Worm (Caenorhabditis elegans) whole organism, young adult: ENCODE data around the gene Y66D12A.21.

Experiments
- F23B12.7 ChIP-seq: sonication (generic microtip); optimal IDR thresholded peaks from 2 replicates; lab custom pipeline; 2017; ENCODE audit warnings: missing genetic modification characterization, mild to moderate bottlenecking, missing compliant biosample characterization, antibody characterized with exemption, moderate library complexity; ENCODE audit not compliant: insufficient read depth
- F52B5.7 ChIP-seq: sonication (generic microtip); optimal IDR thresholded peaks from 2 replicates; lab custom pipeline; 2016; ENCODE audit warnings: mild to moderate bottlenecking, missing genetic modification characterization, missing compliant biosample characterization
- F57A8.1 ChIP-seq: fragments of 200-800 bp; sonication (Bioruptor generic); optimal IDR thresholded peaks from 2 replicates; lab custom pipeline; 2018; ENCODE audit warnings: mild to moderate bottlenecking, missing genetic modification characterization, moderate library complexity, missing compliant biosample characterization
- Y53G8AR.9 ChIP-seq: fragments of 200-800 bp; sonication (Bioruptor generic); conservative IDR thresholded peaks from 2 replicates; pipeline ENCODE4 v1.3.6; 2022; ENCODE audit warnings: missing genetic modification reagents, missing genetic modification characterization, missing compliant biosample characterization
- ZK185.1 ChIP-seq: sonication (generic microtip); optimal IDR thresholded peaks from 2 replicates; lab custom pipeline; 2016; ENCODE audit warnings: mild to moderate bottlenecking, missing genetic modification characterization, missing compliant biosample characterization; ENCODE audit not compliant: poor library complexity, severe bottlenecking
- aptf-3 ChIP-seq: fragments of 200-800 bp; sonication (Bioruptor generic); IDR thresholded peaks from 2 replicates; pipeline ENCODE4 v1.3.6; 2022; ENCODE audit warnings: missing genetic modification characterization, missing compliant biosample characterization
- attf-5 ChIP-seq: fragments of 200-800 bp; sonication (Bioruptor generic); optimal IDR thresholded peaks from 2 replicates; lab custom pipeline; 2018; ENCODE audit warnings: mild to moderate bottlenecking, missing genetic modification characterization, missing compliant biosample characterization
- bed-1 ChIP-seq: fragments of 200-800 bp; sonication (Bioruptor generic); IDR thresholded peaks from 2 replicates; pipeline ENCODE4 v1.3.6; 2022; ENCODE audit warnings: missing genetic modification reagents, missing genetic modification characterization, missing compliant biosample characterization
- cebp-2 ChIP-seq: fragments of 200-800 bp; sonication (Bioruptor generic); IDR thresholded peaks from 2 replicates; pipeline ENCODE4 v1.3.6; 2022; ENCODE audit warnings: missing genetic modification characterization, missing compliant biosample characterization
- ceh-40 ChIP-seq: fragments of 200-800 bp; sonication (Bioruptor generic); IDR thresholded peaks from 2 replicates; pipeline ENCODE4 v1.3.6; 2022; ENCODE audit warnings: missing genetic modification characterization, missing compliant biosample characterization
- ceh-58 ChIP-seq: fragments of 200-800 bp; sonication (Bioruptor generic); IDR thresholded peaks from 2 replicates; pipeline ENCODE4 v1.3.6; 2022; ENCODE audit warnings: missing genetic modification characterization, missing compliant biosample characterization
- dpff-1 ChIP-seq: sonication (generic microtip); optimal IDR thresholded peaks from 2 replicates; lab custom pipeline; 2017; ENCODE audit warnings: mild to moderate bottlenecking, missing genetic modification characterization, missing compliant biosample characterization
- dpl-1 ChIP-seq: fragments of 150-350 bp; optimal IDR thresholded peaks from 2 replicates; lab custom pipeline; 2014; ENCODE audit warnings: missing biosample characterization, missing genetic modification reagents, missing genetic modification characterization
- efl-1 ChIP-seq: fragments of 150-350 bp; optimal IDR thresholded peaks from 2 replicates; lab custom pipeline; 2014; ENCODE audit warnings: missing biosample characterization, missing genetic modification reagents, missing genetic modification characterization
- egl-44 ChIP-seq: fragments of 200-800 bp; sonication (Bioruptor generic); IDR thresholded peaks from 2 replicates; pipeline ENCODE4 v1.3.6; 2022; ENCODE audit warnings: missing genetic modification reagents, missing genetic modification characterization, missing compliant biosample characterization
- ekl-4 ChIP-seq: fragments of 200-800 bp; sonication (Bioruptor generic); IDR thresholded peaks from 2 replicates; pipeline ENCODE4 v1.3.6; 2022; ENCODE audit warnings: missing genetic modification reagents, missing genetic modification characterization, missing compliant biosample characterization
- fkh-3 ChIP-seq: sonication (generic microtip); optimal IDR thresholded peaks from 2 replicates; lab custom pipeline; 2016; ENCODE audit warnings: mild to moderate bottlenecking, missing genetic modification characterization, missing compliant biosample characterization
- gei-17 ChIP-seq: fragments of 200-800 bp; sonication (Bioruptor generic); optimal IDR thresholded peaks from 2 replicates; lab custom pipeline; 2018; ENCODE audit warnings: mild to moderate bottlenecking, missing genetic modification characterization, missing compliant biosample characterization
- hlh-12 ChIP-seq: sonication (generic microtip); optimal IDR thresholded peaks from 2 replicates; lab custom pipeline; 2016; ENCODE audit warnings: missing genetic modification characterization, missing compliant biosample characterization
- hmg-20 ChIP-seq: fragments of 200-800 bp; sonication (Bioruptor generic); IDR thresholded peaks from 2 replicates; pipeline ENCODE4 v1.3.6; 2022; ENCODE audit warnings: missing genetic modification reagents, missing genetic modification characterization, missing compliant biosample characterization
- hrde-1 ChIP-seq: sonication (generic microtip); optimal IDR thresholded peaks from 2 replicates; lab custom pipeline; 2016; ENCODE audit warnings: missing genetic modification characterization, mild to moderate bottlenecking, missing compliant biosample characterization, moderate library complexity, missing genotype, missing genetic modification reagents, borderline replicate concordance
- hsf-1 ChIP-seq: fragments of 200-800 bp; sonication (Bioruptor generic); IDR thresholded peaks from 2 replicates; pipeline ENCODE4 v1.3.6; 2022; ENCODE audit warnings: missing genetic modification reagents, missing genetic modification characterization, missing compliant biosample characterization
- lag-1 ChIP-seq: fragments of 200-800 bp; sonication (Bioruptor generic); IDR thresholded peaks from 2 replicates; pipeline ENCODE4 v1.3.6; 2022; ENCODE audit warnings: missing genetic modification reagents, missing genetic modification characterization, missing compliant biosample characterization
- let-526 ChIP-seq: fragments of 200-800 bp; sonication (Bioruptor generic); IDR thresholded peaks from 2 replicates; pipeline ENCODE4 v1.3.6; 2022; ENCODE audit warnings: missing genetic modification reagents, missing genetic modification characterization, missing compliant biosample characterization
- lin-35 ChIP-seq, 3 experiments: fragments of 150-350 bp in 2 of 3; sonication (generic microtip) in 1 of 3; optimal IDR thresholded peaks; 2 replicates each; lab custom pipeline; 2014 to 2018; ENCODE audit warnings: missing biosample characterization in 3 of 3, missing genetic modification characterization in 3 of 3, missing genetic modification reagents in 3 of 3
- lsl-1 ChIP-seq: fragments of 200-800 bp; sonication (Bioruptor generic); optimal IDR thresholded peaks from 2 replicates; lab custom pipeline; 2018; ENCODE audit warnings: mild to moderate bottlenecking, missing genetic modification characterization, moderate library complexity, missing compliant biosample characterization
- madf-6 ChIP-seq: fragments of 200-800 bp; sonication (Bioruptor generic); IDR thresholded peaks from 2 replicates; pipeline ENCODE4 v1.3.6; 2022; ENCODE audit warnings: missing genetic modification reagents, missing genetic modification characterization, missing compliant biosample characterization
- madf-8 ChIP-seq: fragments of 200-800 bp; sonication (Bioruptor generic); conservative IDR thresholded peaks from 2 replicates; pipeline ENCODE4 v1.3.6; 2022; ENCODE audit warnings: missing genetic modification reagents, missing genetic modification characterization, missing compliant biosample characterization
- mel-28 ChIP-seq: sonication (generic microtip); optimal IDR thresholded peaks from 2 replicates; lab custom pipeline; 2016; ENCODE audit warnings: borderline replicate concordance, mild to moderate bottlenecking, missing genetic modification characterization, missing compliant biosample characterization
- mes-4 ChIP-seq: sonication (generic microtip); optimal IDR thresholded peaks from 2 replicates; lab custom pipeline; 2016; ENCODE audit warnings: missing genotype, missing genetic modification characterization, missing compliant biosample characterization
- nfya-1 ChIP-seq: sonication (generic microtip); optimal IDR thresholded peaks from 2 replicates; lab custom pipeline; 2017; ENCODE audit warnings: antibody characterized with exemption, missing compliant biosample characterization, missing genetic modification characterization, borderline replicate concordance; ENCODE audit not compliant: insufficient read depth
- nfya-2 ChIP-seq: fragments of 200-800 bp; sonication (Bioruptor generic); IDR thresholded peaks from 2 replicates; pipeline ENCODE4 v1.3.6; 2022; ENCODE audit warnings: missing genetic modification reagents, missing genetic modification characterization, missing compliant biosample characterization
- nhr-80 ChIP-seq: sonication (generic microtip); optimal IDR thresholded peaks from 2 replicates; lab custom pipeline; 2016; ENCODE audit warnings: missing genetic modification characterization, missing compliant biosample characterization
- pha-4 ChIP-seq: fragments of 150-350 bp; sonication (generic microtip); optimal IDR thresholded peaks from 2 replicates; lab custom pipeline; 2014; ENCODE audit warnings: missing biosample characterization, missing genetic modification reagents, missing genetic modification characterization
- repo-1 ChIP-seq: sonication (generic microtip); optimal IDR thresholded peaks from 2 replicates; lab custom pipeline; 2017; ENCODE audit warnings: mild to moderate bottlenecking, missing genetic modification characterization, missing compliant biosample characterization
- rpc-1 ChIP-seq, 2 experiments: fragments of 150-350 bp in 1 of 2; sonication (generic microtip) in 1 of 2; optimal IDR thresholded peaks; 2 replicates each; lab custom pipeline; 2014 to 2018; ENCODE audit warnings: missing biosample characterization in 1 of 2, missing genetic modification characterization in 1 of 2, missing genetic modification reagents in 1 of 2, missing genotype in 1 of 2
- snpc-1.3 ChIP-seq: sonication (generic microtip); optimal IDR thresholded peaks from 2 replicates; lab custom pipeline; 2017; ENCODE audit warnings: missing genetic modification characterization, mild to moderate bottlenecking, missing compliant biosample characterization, antibody characterized with exemption, moderate library complexity, missing genotype, missing genetic modification reagents; ENCODE audit not compliant: insufficient read depth
- snpc-3.4 ChIP-seq: sonication (generic microtip); optimal IDR thresholded peaks from 2 replicates; lab custom pipeline; 2017; ENCODE audit warnings: missing genetic modification characterization, mild to moderate bottlenecking, missing compliant biosample characterization, antibody characterized with exemption, moderate library complexity, missing genotype, missing genetic modification reagents
- ztf-22 ChIP-seq: fragments of 200-800 bp; sonication (Bioruptor generic); optimal IDR thresholded peaks from 2 replicates; lab custom pipeline; 2018; ENCODE audit warnings: mild to moderate bottlenecking, missing genetic modification characterization, moderate library complexity, missing compliant biosample characterization
- ztf-3 ChIP-seq: fragments of 200-800 bp; sonication (Bioruptor generic); optimal IDR thresholded peaks from 2 replicates; lab custom pipeline; 2018; ENCODE audit warnings: mild to moderate bottlenecking, missing genetic modification characterization, missing compliant biosample characterization

Gene Y66D12A.21

ce11 chrIII:11554701-11555111, 49.6 kb upstream of the Y66D12A.21 start (continued):
- TF ChIP-seq ceh-40 (GFP tag; lab: Robert Waterston, UW) = no peak
- peak; percentile 68 for TF ChIP-seq snpc-3.4 (tag; lab: Kevin White, UChicago)
- no peak for TF ChIP-seq nfya-2 (GFP tag; lab: Robert Waterston, UW)
- no peak for TF ChIP-seq F57A8.1 (GFP tag; lab: Kevin White, UChicago)
- TF ChIP-seq nfya-1 (tag; lab: Kevin White, UChicago) = no peak
- no peak for TF ChIP-seq ztf-22 (GFP tag; lab: Kevin White, UChicago)
- no peak for TF ChIP-seq ceh-58 (GFP tag; lab: Robert Waterston, UW)
- TF ChIP-seq aptf-3 (GFP tag; lab: Robert Waterston, UW) = no peak
- TF ChIP-seq lin-35 (GFP tag; optimal IDR thresholded peaks at IDR 0.05; lab: Kevin White, UChicago) = no peak
- TF ChIP-seq ztf-3 = no peak
- TF ChIP-seq mes-4 (tag; lab: Kevin White, UChicago) = no peak
- TF ChIP-seq hrde-1 (tag; lab: Kevin White, UChicago) = no peak
- TF ChIP-seq pha-4 (tag; lab: Kevin White, UChicago) = no peak
- no peak for TF ChIP-seq hmg-20
- no peak for TF ChIP-seq fkh-3 (tag; lab: Kevin White, UChicago)
- TF ChIP-seq F23B12.7 (tag; lab: Kevin White, UChicago) = no peak
- TF ChIP-seq F52B5.7 (tag; lab: Kevin White, UChicago) = peak; percentile 60
- TF ChIP-seq mel-28 = no peak
- TF ChIP-seq attf-5 (GFP tag; lab: Kevin White, UChicago) = peak; percentile 6
- no peak for TF ChIP-seq lag-1 (GFP tag; lab: Robert Waterston, UW)
- TF ChIP-seq dpff-1 (tag; lab: Kevin White, UChicago) = no peak
- TF ChIP-seq dpl-1 = no peak
- peak; percentile 67 for TF ChIP-seq Y53G8AR.9 (GFP tag; lab: Robert Waterston, UW)
- 0 out of 2 replicates have a peak, but pooled peaks have one; percentile 6 for TF ChIP-seq hsf-1 (GFP tag; lab: Robert Waterston, UW)
- TF ChIP-seq hlh-12 (tag; lab: Kevin White, UChicago) = no peak
- no peak for TF ChIP-seq egl-44 (GFP tag; lab: Robert Waterston, UW)
- 0 out of 2 replicates have a peak, but pooled peaks have one; percentile 23 for TF ChIP-seq madf-8 (GFP tag; lab: Robert Waterston, UW)
- TF ChIP-seq madf-6 (GFP tag; lab: Robert Waterston, UW) = peak; percentile 54; the same call in 1 of the 2 replicates
- no peak for TF ChIP-seq repo-1 (tag; lab: Kevin White, UChicago)
- peak; percentile 18 for TF ChIP-seq lsl-1 (GFP tag; lab: Kevin White, UChicago)
- no peak for TF ChIP-seq let-526
- TF ChIP-seq bed-1 (GFP tag; lab: Robert Waterston, UW) = no peak
- TF ChIP-seq snpc-1.3 = no peak
- peak; percentile 70 for TF ChIP-seq rpc-1 (optimal IDR thresholded peaks at IDR 0.05; lab: Kevin White, UChicago)
- TF ChIP-seq rpc-1 (tag; optimal IDR thresholded peaks at IDR 0.05; lab: Kevin White, UChicago) = peak; percentile 82
- no peak for TF ChIP-seq gei-17 (GFP tag; lab: Kevin White, UChicago)
- no peak for TF ChIP-seq ekl-4 (GFP tag; lab: Robert Waterston, UW)
- no peak for TF ChIP-seq ZK185.1 (tag; lab: Kevin White, UChicago)
- no peak for TF ChIP-seq efl-1 (GFP tag; lab: Kevin White, UChicago)

ce11 chrIII:11548070-11548469, 43.0 kb upstream of the Y66D12A.21 start, which contains the start of gene Y66D12A.13:
Gene Y66D12A.13, plus strand, starts transcription at chrIII:11548370.
- TF ChIP-seq cebp-2 (GFP tag; lab: Robert Waterston, UW) = no peak
- TF ChIP-seq nhr-80 (tag; lab: Kevin White, UChicago) = peak; percentile 29
- TF ChIP-seq, all 124 proteins: peak for 1
